Fruit fly (Drosophila melanogaster): ENCODE results near the gene CG32639.

DNA sequence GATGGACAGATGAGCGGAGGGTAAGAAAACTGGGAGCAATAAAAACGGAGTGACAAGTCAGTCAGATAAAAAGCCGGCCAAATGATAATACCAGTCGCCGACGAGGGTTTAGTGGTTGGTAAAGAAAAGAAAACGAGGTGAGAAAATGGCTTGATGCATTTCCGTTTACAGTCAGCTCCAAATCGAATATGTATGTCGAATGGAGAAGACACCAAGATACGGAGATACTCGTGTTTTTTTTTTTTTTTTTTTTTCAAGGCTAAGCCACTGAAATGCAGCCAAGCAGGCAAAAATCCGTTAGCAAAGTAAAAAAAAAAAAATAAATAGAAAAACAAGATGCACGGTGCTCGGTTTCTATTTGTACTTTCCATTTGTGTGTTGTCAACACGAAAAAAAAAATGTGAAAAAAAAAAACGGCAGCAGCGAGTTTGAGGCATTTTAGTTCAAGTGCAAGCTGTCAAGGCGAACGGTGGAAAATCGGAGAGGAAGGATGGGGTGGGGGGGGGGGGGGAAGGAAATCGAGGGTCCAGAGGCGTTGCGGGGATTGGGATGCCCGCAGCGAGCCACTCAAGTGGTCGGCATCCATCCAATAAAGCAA lies 7.5 kb upstream of the CG32639 start:
- TF ChIP-seq ttk (optimal IDR thresholded peaks at IDR 0.05) (no peak), Myc (optimal IDR thresholded peaks at IDR 0.05) (no peak), psq (optimal IDR thresholded peaks at IDR 0.05) (no peak), Sin3A (optimal IDR thresholded peaks at IDR 0.05) (no peak), insv (optimal IDR thresholded peaks at IDR 0.05) (no peak), h (optimal IDR thresholded peaks at IDR 0.05) (no peak)
